Worm (Caenorhabditis elegans) whole organism, L4/young adult: ENCODE data around the gene T13F2.6.
A peak's percentile ranks its signal among the peaks of the same experiment; 100 is the strongest.

Experiments
- W03F9.2 ChIP-seq: fragments of 150-350 bp; optimal IDR thresholded peaks from 2 replicates; lab custom pipeline; 2014; ENCODE audit warnings: missing biosample characterization, missing genetic modification characterization
- dao-5 ChIP-seq: sonication (generic microtip); optimal IDR thresholded peaks from 2 replicates; lab custom pipeline; 2016; ENCODE audit warnings: missing genotype, missing genetic modification characterization, moderate library complexity, missing compliant biosample characterization
- him-1 ChIP-seq: sonication (generic microtip); optimal IDR thresholded peaks from 2 replicates; lab custom pipeline; 2016; ENCODE audit warnings: missing genotype, missing genetic modification reagents, missing genetic modification characterization, missing compliant biosample characterization

The T13F2.6 gene

DNA sequence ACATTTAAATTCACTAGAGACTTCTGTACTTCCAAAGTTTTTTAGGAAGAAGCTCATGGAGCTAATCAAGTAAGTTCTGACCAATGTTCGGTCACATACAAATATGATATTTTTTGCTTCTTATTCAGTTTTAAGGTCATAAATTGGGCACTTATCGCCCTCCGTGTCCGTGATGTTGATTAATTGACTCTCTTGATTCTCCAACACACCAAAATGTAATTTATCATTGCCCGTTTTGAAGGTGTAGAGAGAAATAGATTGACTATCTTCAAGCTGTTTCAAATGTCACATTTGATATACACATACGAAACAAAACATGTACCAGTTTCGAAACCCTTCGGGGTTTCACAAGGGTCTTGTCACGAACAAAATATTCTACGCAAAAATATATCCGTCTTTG, 12.6 kb downstream of the T13F2.6 start:
- TF ChIP-seq dao-5 (tag; lab: Kevin White, UChicago) = no peak

DNA sequence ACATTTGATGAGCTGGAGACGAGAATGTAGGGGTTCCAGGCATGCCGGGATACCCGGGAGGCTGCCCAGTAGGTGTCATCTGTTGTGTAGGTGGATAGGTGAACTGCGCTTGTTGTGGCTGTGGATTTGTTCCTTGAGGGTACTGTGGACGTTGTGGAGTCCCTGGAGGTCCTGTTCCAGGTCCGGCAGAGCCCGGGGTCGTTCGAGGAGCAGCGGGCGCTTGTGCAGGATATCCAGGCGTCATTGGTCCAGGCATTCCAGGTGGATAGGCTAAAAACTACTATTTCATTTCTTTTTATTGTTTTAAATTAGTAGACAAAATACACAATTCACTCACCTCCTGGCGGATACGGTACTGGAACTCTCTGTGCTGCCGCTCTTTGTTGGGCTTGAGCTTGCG, 17.1 kb downstream of the T13F2.6 start:
- no peak for TF ChIP-seq him-1 (tag; lab: Kevin White, UChicago)
- TF ChIP-seq dao-5 (tag; lab: Kevin White, UChicago) = no peak
- no peak for TF ChIP-seq W03F9.2

DNA sequence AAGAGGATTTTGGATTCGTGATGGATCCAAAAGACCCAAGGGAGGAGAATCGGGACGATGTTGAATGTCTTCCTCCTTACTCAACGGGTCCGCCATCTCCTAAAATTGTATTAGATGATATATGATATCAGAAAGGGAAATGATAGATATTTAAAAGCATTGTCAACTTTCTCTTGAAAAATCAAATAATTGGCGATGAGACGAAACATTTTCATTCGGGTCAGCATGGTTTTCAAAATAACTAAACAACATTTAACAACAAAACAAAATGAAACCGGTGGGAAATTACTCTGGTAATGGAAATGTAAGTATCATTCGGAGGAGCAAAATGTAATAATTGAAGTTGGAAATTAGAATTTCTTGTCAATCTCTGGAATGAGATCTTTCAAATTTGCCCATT, 18.4 kb downstream of the T13F2.6 start, which contains the start of gene pis-1:
Gene pis-1 (minus strand): TSS at position 101 of the 400 bp plus-strand sequence.
- TF ChIP-seq W03F9.2 = no peak
- no peak for TF ChIP-seq him-1 (tag; lab: Kevin White, UChicago)
- TF ChIP-seq dao-5 (tag; lab: Kevin White, UChicago) = no peak

DNA sequence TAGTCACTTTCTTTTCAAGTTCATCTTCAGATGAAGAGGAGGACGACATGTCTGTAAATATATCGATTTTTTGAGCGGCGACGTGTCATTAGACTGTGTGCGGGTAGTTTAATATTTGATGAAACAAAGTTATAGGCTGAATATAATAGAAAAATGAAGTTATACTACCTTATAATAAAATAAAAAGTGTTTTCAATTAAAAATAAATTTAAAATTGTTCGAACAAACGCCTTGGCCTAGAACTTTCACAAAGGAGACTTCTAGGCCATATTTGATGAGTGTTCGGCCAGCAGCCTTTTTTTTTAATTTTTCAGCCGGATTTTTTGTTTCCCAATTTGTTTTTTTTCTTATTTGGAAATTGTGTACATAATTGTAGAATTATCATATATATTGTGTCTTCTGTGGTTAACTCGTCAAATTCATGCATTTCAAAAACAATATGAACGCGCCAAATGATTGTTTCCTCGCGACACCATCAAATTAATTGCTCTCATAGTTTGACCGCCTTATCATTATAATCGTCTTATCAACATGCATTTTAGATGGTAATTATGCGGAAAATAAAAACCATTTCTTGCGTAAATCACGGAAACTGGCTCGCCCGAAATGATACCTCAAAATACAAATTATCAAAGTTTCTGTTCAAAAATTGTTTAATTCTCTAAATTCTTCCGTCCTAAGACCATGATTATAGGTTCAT, 19.3 kb downstream of the T13F2.6 start, which contains the start of gene T13F2.2:
Gene T13F2.2 (minus strand): TSS at position 51 of the 700 bp plus-strand sequence.
- TF ChIP-seq dao-5 (tag; lab: Kevin White, UChicago) (no peak), him-1 (tag; lab: Kevin White, UChicago) (no peak), W03F9.2 (no peak)

DNA sequence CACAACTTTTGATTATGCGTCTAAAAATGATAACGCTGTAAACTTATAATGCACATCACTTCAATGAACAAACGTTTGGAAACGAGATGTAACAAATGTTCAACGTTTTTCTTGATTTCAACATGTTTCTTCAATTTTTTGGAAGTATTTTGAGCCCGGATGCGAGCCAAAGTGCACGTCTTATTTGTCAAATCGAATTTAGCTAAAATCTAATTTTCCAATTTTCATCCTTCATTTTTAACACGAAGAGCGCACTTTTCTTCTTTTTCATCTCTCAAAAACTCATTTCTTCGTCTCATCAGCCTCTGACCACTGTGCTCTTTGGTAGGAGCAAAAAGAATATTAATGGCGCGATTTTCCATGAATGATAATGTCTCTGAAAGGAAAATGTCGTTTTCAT, 20.2 kb downstream of the T13F2.6 start:
- TF ChIP-seq W03F9.2 = no peak
- no peak for TF ChIP-seq him-1 (tag; lab: Kevin White, UChicago)
- no peak for TF ChIP-seq dao-5 (tag; lab: Kevin White, UChicago)

DNA sequence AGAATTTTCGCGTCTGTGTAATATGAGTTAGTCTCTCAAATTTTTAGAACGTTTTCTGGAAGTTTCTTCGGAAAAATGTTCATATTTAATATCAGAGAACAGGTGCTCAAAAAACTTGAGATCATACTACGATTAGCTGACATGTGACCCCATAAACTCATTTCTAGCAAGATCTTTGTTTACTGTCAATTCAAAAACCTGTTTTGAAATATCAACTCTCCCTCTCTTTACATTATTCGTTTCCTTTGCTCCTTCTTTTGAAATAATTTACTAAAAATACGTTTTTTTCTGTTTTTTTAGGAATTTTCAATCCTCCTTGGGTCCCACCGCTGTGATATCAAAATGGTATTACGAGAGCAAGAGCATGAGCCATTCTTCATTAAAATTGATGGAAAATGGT, 21.0 kb downstream of the T13F2.6 start, which contains the start of gene fat-4:
Gene fat-4 (plus strand): TSS at position 301 of the 400 bp plus-strand sequence.
- no peak for TF ChIP-seq W03F9.2
- no peak for TF ChIP-seq him-1 (tag; lab: Kevin White, UChicago)
- no peak for TF ChIP-seq dao-5 (tag; lab: Kevin White, UChicago)

DNA sequence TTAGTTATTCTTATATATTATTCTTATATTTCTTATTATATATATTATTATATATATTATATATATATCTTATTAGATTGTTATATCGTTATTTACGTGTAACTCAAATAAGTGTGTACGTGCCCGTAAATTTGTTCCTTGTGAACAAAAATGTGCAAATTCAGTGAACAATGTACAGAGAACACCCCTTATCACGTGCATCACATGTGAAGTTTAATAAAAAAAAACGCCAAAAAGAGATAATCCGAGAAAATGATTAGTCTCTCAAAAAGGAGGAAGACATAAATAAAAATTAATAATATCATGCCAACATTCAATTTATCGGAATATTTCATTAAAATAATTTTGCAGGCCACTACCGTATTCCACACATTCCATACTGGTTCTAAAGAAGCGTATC, 21.5 kb downstream of the T13F2.6 start:
- no peak for TF ChIP-seq W03F9.2
- no peak for TF ChIP-seq dao-5 (tag; lab: Kevin White, UChicago)
- no peak for TF ChIP-seq him-1 (tag; lab: Kevin White, UChicago)

DNA sequence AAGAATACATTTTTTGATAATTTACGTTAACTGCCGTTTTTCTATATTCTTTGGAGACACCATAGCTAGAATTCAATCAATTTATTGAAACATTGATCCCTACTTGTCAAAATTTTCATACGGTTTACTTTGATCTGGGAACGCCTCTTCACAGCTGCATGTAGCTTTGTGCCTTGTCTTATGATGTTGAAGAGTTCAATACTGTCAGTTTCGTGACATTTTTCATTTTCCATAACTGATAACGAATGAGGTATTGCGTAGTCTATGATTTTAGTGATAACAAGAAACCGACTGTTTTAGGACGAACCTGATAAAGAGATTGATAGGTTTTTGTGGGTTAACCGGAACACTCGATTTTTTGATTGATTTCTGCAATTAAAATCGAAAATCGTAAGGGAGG, 23.3 kb downstream of the T13F2.6 start:
- TF ChIP-seq W03F9.2 (peak; percentile 2), dao-5 (tag; lab: Kevin White, UChicago) (no peak), him-1 (tag; lab: Kevin White, UChicago) (no peak)

DNA sequence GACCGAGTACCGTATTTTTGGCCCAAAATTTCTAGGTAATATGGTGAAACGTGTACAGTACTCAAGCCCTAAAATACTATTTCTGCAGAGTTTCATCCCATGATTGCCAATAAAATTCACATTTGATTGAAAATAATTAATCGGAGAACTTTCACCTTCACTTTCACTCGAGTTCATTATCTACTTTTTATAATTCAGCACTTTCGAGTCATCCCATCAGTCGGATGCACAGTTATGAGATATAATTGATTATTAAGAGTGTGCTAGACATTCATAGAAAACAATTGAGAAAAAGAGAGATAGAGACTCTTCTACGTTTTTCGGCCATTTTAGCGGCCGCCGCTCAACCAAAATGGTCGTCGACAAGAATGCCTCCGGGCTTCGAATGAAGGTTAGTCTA, 24.6 kb downstream of the T13F2.6 start, which contains the start of gene fat-3:
Gene fat-3 (plus strand): TSS at position 313 of the 400 bp plus-strand sequence.
- TF ChIP-seq W03F9.2 (no peak), dao-5 (tag; lab: Kevin White, UChicago) (no peak), him-1 (tag; lab: Kevin White, UChicago) (no peak)

DNA sequence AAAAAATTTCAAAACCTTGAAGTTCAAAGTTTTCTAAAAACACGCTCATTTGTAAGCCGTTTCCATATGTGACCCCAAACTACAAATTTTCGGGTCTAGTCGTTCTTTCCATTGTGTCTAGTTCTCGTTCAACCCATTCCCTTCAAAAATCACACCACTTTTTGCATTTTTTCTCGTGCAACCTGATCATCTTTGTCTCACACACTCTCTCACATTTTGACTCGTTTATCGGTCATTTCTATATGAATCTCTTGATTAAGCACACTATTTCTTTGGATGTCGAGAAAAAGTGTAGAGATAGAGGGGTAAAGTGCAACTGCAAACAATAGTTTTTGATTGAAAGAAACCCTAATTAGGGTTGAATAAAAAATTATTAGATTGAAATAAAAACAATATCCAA, 25.4 kb downstream of the T13F2.6 start:
- TF ChIP-seq W03F9.2 (peak; percentile 25), him-1 (tag; lab: Kevin White, UChicago) (no peak)

DNA sequence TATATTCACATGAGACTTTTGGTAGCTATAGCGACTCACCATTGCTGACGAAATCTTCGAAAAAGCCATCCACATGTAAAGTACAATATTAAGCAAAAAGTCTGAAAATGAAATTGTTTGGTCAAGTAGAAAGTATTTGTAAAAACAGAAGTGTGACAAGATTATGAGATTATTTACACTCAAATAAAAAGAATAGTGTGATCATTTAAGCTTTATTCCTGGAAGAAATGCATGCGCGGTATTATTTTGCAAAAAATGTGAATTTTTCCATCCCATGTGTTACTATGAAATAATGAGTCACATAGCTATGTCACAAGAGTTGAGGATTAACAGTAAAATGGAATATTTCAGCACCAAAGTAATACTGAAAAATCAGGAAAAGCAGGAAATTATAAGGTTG, 32.5 kb downstream of the T13F2.6 start, which contains the start of gene dct-15:
Gene dct-15 (minus strand): TSS at position 101 of the 400 bp plus-strand sequence.
- TF ChIP-seq W03F9.2 = no peak
- no peak for TF ChIP-seq him-1 (tag; lab: Kevin White, UChicago)
- no peak for TF ChIP-seq dao-5 (tag; lab: Kevin White, UChicago)

DNA sequence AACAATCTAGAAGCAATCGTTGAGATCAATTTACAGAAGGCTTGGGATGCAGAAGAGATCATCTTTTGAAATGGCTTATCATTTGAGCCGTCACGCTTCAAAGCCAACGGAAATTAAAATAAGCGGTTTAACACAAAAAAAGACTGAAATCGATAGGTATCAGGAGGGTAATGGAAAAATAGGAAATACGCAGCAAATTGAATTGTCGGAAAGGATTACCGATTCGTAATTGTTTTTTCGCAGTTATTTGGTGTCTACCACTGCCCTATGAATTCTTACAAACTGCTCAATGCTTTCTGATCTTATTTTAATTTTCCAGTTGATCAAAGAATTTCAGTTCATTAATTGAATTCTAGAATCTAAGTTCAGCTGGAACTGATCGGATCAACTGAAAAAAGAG, 33.4 kb downstream of the T13F2.6 start:
- TF ChIP-seq him-1 (tag; lab: Kevin White, UChicago) = no peak
- TF ChIP-seq dao-5 (tag; lab: Kevin White, UChicago) = no peak
- TF ChIP-seq W03F9.2 = no peak

DNA sequence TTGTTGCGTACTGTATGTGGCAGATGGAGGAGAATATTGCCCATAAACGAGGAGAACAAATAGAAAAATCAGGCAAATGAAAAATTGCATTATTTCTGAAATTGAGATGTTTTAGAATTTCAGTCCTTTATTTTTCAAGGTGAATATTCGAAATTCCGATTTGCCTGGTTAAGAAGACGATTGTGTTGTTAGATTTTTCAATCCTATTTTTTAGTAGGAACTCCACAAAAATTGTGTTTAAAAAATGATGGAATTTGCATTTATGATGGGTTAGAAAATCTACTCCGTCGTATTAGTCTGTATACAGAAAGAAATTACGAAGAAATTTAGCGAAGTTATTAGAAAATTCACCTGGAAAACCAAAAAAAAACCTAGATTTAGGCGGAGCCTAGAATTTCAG, 37.3 kb downstream of the T13F2.6 start, which contains the start of gene egl-20:
Gene egl-20 (minus strand): TSS at position 101 of the 400 bp plus-strand sequence.
- no peak for TF ChIP-seq him-1 (tag; lab: Kevin White, UChicago)
- no peak for TF ChIP-seq dao-5 (tag; lab: Kevin White, UChicago)
- TF ChIP-seq W03F9.2 = no peak

DNA sequence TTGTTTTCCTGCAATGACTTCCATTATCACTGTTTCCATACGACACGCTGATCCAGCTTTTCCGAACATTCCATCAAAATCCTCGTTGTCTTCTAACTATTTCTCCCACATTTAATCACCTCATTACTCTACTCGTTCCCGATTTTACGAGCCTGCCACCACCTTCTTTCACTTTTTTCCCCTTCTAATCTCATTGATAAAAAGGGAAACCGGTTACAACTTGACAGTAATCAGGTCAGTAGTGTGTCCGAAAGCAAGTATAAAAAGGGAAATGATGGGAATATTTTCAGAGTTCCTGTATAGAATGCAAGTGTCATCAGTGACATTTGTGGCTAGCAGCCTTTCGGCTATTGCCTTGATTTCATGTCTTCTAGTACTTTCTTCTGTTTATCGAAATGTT, 43.5 kb downstream of the T13F2.6 start, which contains the start of gene col-123:
Gene col-123 (plus strand): TSS at position 301 of the 400 bp plus-strand sequence.
- TF ChIP-seq dao-5 (tag; lab: Kevin White, UChicago) (no peak), W03F9.2 (no peak), him-1 (tag; lab: Kevin White, UChicago) (no peak)

DNA sequence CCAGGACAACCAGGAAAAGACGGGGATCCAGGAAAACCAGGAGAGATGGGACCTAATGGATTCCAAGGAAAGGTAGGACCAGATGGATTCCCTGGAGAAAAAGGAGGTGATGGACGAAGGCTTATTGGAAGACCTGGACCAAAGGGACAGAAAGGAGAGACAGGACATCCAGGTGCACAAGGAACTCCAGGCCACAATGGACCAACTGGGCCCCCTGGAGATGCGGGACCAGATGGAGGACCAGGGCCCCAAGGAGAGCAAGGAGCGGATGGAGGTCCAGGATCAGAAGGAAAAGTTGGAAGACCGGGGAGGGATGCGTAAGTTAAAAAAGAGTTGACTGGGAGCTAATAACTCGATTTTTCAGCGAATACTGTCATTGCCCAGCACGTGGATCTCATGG, 44.5 kb downstream of the T13F2.6 start:
- TF ChIP-seq him-1 (tag; lab: Kevin White, UChicago) = no peak
- no peak for TF ChIP-seq W03F9.2
- no peak for TF ChIP-seq dao-5 (tag; lab: Kevin White, UChicago)
